Worm (Caenorhabditis elegans): ENCODE data around the gene C50F4.6.

The C50F4.6 gene

DNA sequence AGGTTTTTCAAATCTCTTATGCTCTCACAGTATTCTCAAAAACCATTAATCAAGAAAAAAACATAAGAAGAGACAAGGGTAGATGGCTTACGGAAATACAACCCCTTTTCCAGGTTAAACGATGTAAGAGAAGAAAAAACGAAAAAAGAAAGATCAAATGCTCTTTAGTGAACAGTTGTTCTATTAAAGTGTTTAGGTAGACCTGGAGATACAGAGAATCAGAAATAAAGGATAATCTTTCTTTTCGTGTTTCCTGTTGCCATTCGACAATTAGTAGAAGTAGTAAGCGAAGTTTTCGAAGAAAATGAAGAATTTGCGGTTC is 37.4 kb downstream of the C50F4.6 start, which contains the start of gene K09G1.1:
Gene K09G1.1 (plus strand): TSS at position 223 of the 322 bp plus-strand sequence.
- TF ChIP-seq unc-39 (tag; optimal IDR thresholded peaks at IDR 0.05) (no peak), ama-1 (optimal IDR thresholded peaks at IDR 0.05) (no peak), jun-1 (tag; optimal IDR thresholded peaks at IDR 0.05) (no peak), lin-39 (tag; optimal IDR thresholded peaks at IDR 0.05) (no peak), R02D3.7 (tag; optimal IDR thresholded peaks at IDR 0.05) (no peak), ZK546.5 (tag; optimal IDR thresholded peaks at IDR 0.05) (no peak), nhr-25 (tag; optimal IDR thresholded peaks at IDR 0.05) (no peak), elt-2 (tag; optimal IDR thresholded peaks at IDR 0.05) (no peak), zag-1 (tag; optimal IDR thresholded peaks at IDR 0.05) (no peak), nhr-77 (tag; optimal IDR thresholded peaks at IDR 0.05) (no peak), elt-3 (tag; optimal IDR thresholded peaks at IDR 0.05) (no peak), fos-1 (tag; optimal IDR thresholded peaks at IDR 0.05) (no peak), lin-15B (tag; optimal IDR thresholded peaks at IDR 0.05) (no peak), sea-2 (GFP tag; optimal IDR thresholded peaks at IDR 0.05) (no peak)

ce11 chrV:9584263-9584662 is 38.4 kb downstream of the C50F4.6 start:
- TF ChIP-seq nhr-237 (tag; optimal IDR thresholded peaks at IDR 0.05), result no peak
- no peak for TF ChIP-seq elt-1 (tag; optimal IDR thresholded peaks at IDR 0.05)
- no peak for TF ChIP-seq ceh-28 (tag; optimal IDR thresholded peaks at IDR 0.05)
- no peak for TF ChIP-seq egl-5 (tag; optimal IDR thresholded peaks at IDR 0.05)
- TF ChIP-seq egl-27 (tag; optimal IDR thresholded peaks at IDR 0.05), result no peak
- no peak for TF ChIP-seq ceh-82 (tag; optimal IDR thresholded peaks at IDR 0.05)
- no peak for TF ChIP-seq ztf-11 (tag; optimal IDR thresholded peaks at IDR 0.05)
- no peak for TF ChIP-seq ZK546.5 (tag; optimal IDR thresholded peaks at IDR 0.05)
- TF ChIP-seq tbx-2 (tag; optimal IDR thresholded peaks at IDR 0.05), result no peak
- TF ChIP-seq lsy-12 (tag; optimal IDR thresholded peaks at IDR 0.05), result no peak
- TF ChIP-seq daf-12 (tag; optimal IDR thresholded peaks at IDR 0.05), result no peak

DNA sequence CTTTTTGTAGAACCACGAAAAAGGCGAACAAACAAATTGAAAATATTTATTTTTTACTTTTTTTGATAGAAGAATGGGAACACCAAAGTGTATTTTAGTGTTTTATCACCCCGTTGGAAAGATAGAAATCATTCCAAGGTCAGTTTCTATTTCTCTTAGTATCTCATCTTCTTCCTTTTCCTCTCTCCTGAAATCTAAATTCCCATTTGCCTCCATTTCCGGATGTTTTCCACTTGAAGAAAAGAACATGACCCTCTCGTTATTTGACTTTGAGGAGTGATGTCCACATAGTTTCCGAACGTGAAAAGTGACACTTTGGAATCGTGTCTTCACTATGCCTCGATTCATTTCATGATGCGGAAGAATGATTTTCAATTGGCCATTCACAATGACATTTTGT is 41.7 kb downstream of the C50F4.6 start:
- no peak for TF ChIP-seq jun-1 (tag; optimal IDR thresholded peaks at IDR 0.05)
- TF ChIP-seq elt-3 (tag; optimal IDR thresholded peaks at IDR 0.05), result no peak
- no peak for TF ChIP-seq lin-15B (tag; optimal IDR thresholded peaks at IDR 0.05)
- no peak for TF ChIP-seq nhr-11 (tag; optimal IDR thresholded peaks at IDR 0.05)
- no peak for TF ChIP-seq ZK546.5 (tag; optimal IDR thresholded peaks at IDR 0.05)
- no peak for TF ChIP-seq ceh-16 (tag; optimal IDR thresholded peaks at IDR 0.05)
- TF ChIP-seq sea-2 (GFP tag; optimal IDR thresholded peaks at IDR 0.05), result no peak
- TF ChIP-seq snpc-4 (tag; optimal IDR thresholded peaks at IDR 0.05), result no peak
- TF ChIP-seq elt-1 (tag; optimal IDR thresholded peaks at IDR 0.05), result no peak
- no peak for TF ChIP-seq mml-1 (tag; optimal IDR thresholded peaks at IDR 0.05)
- no peak for TF ChIP-seq nhr-67 (tag; optimal IDR thresholded peaks at IDR 0.05)
- TF ChIP-seq tbx-2 (tag; optimal IDR thresholded peaks at IDR 0.05), result no peak
- no peak for TF ChIP-seq nhr-76 (tag; optimal IDR thresholded peaks at IDR 0.05)
- TF ChIP-seq pqm-1 (tag; optimal IDR thresholded peaks at IDR 0.05), result no peak
- TF ChIP-seq aly-2 (tag; optimal IDR thresholded peaks at IDR 0.05), result no peak
- no peak for TF ChIP-seq ceh-28 (tag; optimal IDR thresholded peaks at IDR 0.05)
- TF ChIP-seq ceh-9 (tag; optimal IDR thresholded peaks at IDR 0.05), result no peak
- no peak for TF ChIP-seq lsy-12 (tag; optimal IDR thresholded peaks at IDR 0.05)
- TF ChIP-seq hmg-11 (tag; optimal IDR thresholded peaks at IDR 0.05), result no peak
- TF ChIP-seq unc-62 (GFP tag; optimal IDR thresholded peaks at IDR 0.05), result no peak

- TF ChIP-seq jun-1 (tag; optimal IDR thresholded peaks at IDR 0.05) (no peak), fkh-2 (tag; optimal IDR thresholded peaks at IDR 0.05) (no peak), ztf-11 (tag; optimal IDR thresholded peaks at IDR 0.05) (no peak), nhr-43 (tag; optimal IDR thresholded peaks at IDR 0.05; ENCODE audit: poor library complexity, severe bottlenecking) (peak; percentile 13), nhr-12 (tag; optimal IDR thresholded peaks at IDR 0.05) (no peak), nhr-23 (tag; optimal IDR thresholded peaks at IDR 0.05) (peak; percentile 54), unc-62 (GFP tag; optimal IDR thresholded peaks at IDR 0.05) (no peak), ceh-16 (tag; optimal IDR thresholded peaks at IDR 0.05) (no peak), hmg-11 (tag; optimal IDR thresholded peaks at IDR 0.05) (no peak), egl-27 (tag; optimal IDR thresholded peaks at IDR 0.05) (no peak), nhr-28 (tag; optimal IDR thresholded peaks at IDR 0.05) (no peak)
These were observed 42.7 kb downstream of the C50F4.6 start for ce11 chrV:9588574-9588973.

Measured in whole organism, L3 larva.